Worm (Caenorhabditis elegans) whole organism, late embryonic: ENCODE data around the gene srlf-10.

Experiments used
- ceh-22 ChIP-seq: sonication (generic microtip); optimal IDR thresholded peaks from 2 replicates; lab custom pipeline; 2017; ENCODE audit warnings: missing biosample characterization, missing genetic modification characterization
- dve-1 ChIP-seq: sonication (generic microtip); optimal IDR thresholded peaks from 2 replicates; lab custom pipeline; 2017; ENCODE audit warnings: antibody characterized with exemption, mild to moderate bottlenecking, missing genetic modification characterization, missing compliant biosample characterization
- fkh-10 ChIP-seq: fragments of 150-350 bp; optimal IDR thresholded peaks from 2 replicates; lab custom pipeline; 2014; ENCODE audit warnings: missing biosample characterization, missing genetic modification reagents, missing genetic modification characterization
- hlh-6 ChIP-seq: sonication (generic microtip); optimal IDR thresholded peaks from 2 replicates; lab custom pipeline; 2016; ENCODE audit warnings: missing genotype, missing genetic modification characterization, missing compliant biosample characterization
- pha-4 ChIP-seq: fragments of 150-350 bp; optimal IDR thresholded peaks from 2 replicates; lab custom pipeline; 2018; ENCODE audit warnings: missing biosample characterization, missing genetic modification reagents, missing genetic modification characterization

DNA sequence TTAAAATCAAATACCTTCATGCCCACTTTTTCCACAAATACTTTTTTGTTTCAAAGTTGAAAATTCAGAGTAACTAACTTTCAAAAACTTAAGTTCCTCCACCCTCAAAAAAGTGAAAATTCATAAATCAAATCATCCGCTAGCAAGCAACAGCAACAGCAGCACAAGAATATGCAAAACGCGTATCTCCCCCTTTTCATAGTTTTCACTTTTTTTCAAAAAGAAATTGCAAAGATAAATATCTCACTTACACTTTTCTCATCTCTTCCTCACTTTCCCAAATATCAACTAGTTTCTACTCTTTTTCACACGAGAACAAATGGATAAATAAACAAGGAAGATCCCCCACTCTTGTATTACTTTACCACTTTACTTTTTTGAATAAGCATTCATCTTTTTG lies 20.3 kb upstream of the srlf-10 start:
- TF ChIP-seq dve-1 (tag; lab: Kevin White, UChicago) (no peak), pha-4 (tag; lab: Kevin White, UChicago) (no peak), fkh-10 (GFP tag; lab: Kevin White, UChicago) (no peak), hlh-6 (tag; lab: Kevin White, UChicago) (no peak), ceh-22 (tag; lab: Kevin White, UChicago) (no peak)
